Fruit fly (Drosophila melanogaster) whole organism, embryonic: ENCODE measurements around the gene CG16956.
A peak's percentile ranks its signal among the peaks of the same experiment; 100 is the strongest.

Experiments used
- Atf6 ChIP-seq: fragments of 200-800 bp; sonication (Bioruptor generic); IDR thresholded peaks from 2 replicates; pipeline ENCODE4 v1.3.6; 2022; ENCODE audit warnings: missing biosample characterization, missing genetic modification characterization
- Bteb2 ChIP-seq: fragments of 200-800 bp; sonication (Bioruptor generic); optimal IDR thresholded peaks from 2 replicates; lab custom pipeline; 2016; ENCODE audit warnings: missing biosample characterization, missing genetic modification characterization
- CG13123 ChIP-seq: fragments of 200-800 bp; sonication (Bioruptor generic); optimal IDR thresholded peaks from 2 replicates; lab custom pipeline; 2016; ENCODE audit warnings: missing biosample characterization, missing genetic modification characterization
- CG2120 ChIP-seq: fragments of 200-800 bp; sonication (Bioruptor generic); optimal IDR thresholded peaks from 3 replicates; lab custom pipeline; 2016; ENCODE audit warnings: missing biosample characterization, missing genetic modification characterization
- CG2889 ChIP-seq: fragments of 200-800 bp; sonication (Bioruptor generic); IDR thresholded peaks from 3 replicates; pipeline ENCODE4 v1.3.6; 2022; ENCODE audit warnings: missing biosample characterization, missing genetic modification characterization
- CG34376 ChIP-seq: fragments of 200-800 bp; sonication (Bioruptor generic); optimal IDR thresholded peaks from 2 replicates; lab custom pipeline; 2018; ENCODE audit warnings: missing biosample characterization, mild to moderate bottlenecking, missing genetic modification characterization
- CG34422 ChIP-seq: fragments of 200-800 bp; sonication (Bioruptor generic); IDR thresholded peaks from 3 replicates; pipeline ENCODE4 v1.3.6; 2022; ENCODE audit warnings: missing biosample characterization, missing genetic modification characterization
- CG3838 ChIP-seq: fragments of 200-800 bp; sonication (Bioruptor generic); optimal IDR thresholded peaks from 3 replicates; lab custom pipeline; 2016; ENCODE audit warnings: missing biosample characterization, missing genetic modification characterization
- CG4404 ChIP-seq: fragments of 200-800 bp; sonication (Bioruptor generic); IDR thresholded peaks from 2 replicates; pipeline ENCODE4 v1.3.6; 2022; ENCODE audit warnings: missing biosample characterization, missing genetic modification characterization
- CG6791 ChIP-seq: fragments of 200-800 bp; sonication (Bioruptor generic); IDR thresholded peaks from 3 replicates; pipeline ENCODE4 v1.3.6; 2022; ENCODE audit warnings: missing biosample characterization, missing genetic modification characterization; ENCODE audit not compliant: partially characterized antibody
- CG8290 ChIP-seq, 3 experiments: fragments of 200-800 bp; sonication (Bioruptor generic); optimal IDR thresholded peaks; 2 replicates each; lab custom pipeline; 2016 to 2019; ENCODE audit warnings: missing biosample characterization in 3 of 3, missing genetic modification characterization in 3 of 3, mild to moderate bottlenecking in 2 of 3, moderate library complexity in 1 of 3
- CG9437 ChIP-seq: fragments of 200-800 bp; sonication (Bioruptor generic); optimal IDR thresholded peaks from 2 replicates; lab custom pipeline; 2018; ENCODE audit warnings: missing biosample characterization, mild to moderate bottlenecking, missing genetic modification characterization
- CG9609 ChIP-seq: fragments of 200-800 bp; sonication (Bioruptor generic); optimal IDR thresholded peaks from 3 replicates; lab custom pipeline; 2016; ENCODE audit warnings: missing biosample characterization, missing genetic modification characterization
- CG9876 ChIP-seq: fragments of 200-800 bp; sonication (Bioruptor generic); optimal IDR thresholded peaks from 2 replicates; lab custom pipeline; 2016; ENCODE audit warnings: missing biosample characterization, missing genetic modification characterization
- Dp ChIP-seq: fragments of 200-800 bp; sonication (Bioruptor generic); optimal IDR thresholded peaks from 2 replicates; lab custom pipeline; 2018; ENCODE audit warnings: missing biosample characterization, mild to moderate bottlenecking, missing genetic modification characterization, moderate library complexity
- GATAe ChIP-seq: fragments of 200-800 bp; sonication (Bioruptor generic); conservative IDR thresholded peaks from 2 replicates; pipeline ENCODE4 v1.3.6; 2022; ENCODE audit warnings: missing biosample characterization, missing genetic modification characterization
- HLH4C ChIP-seq: fragments of 200-800 bp; sonication (Bioruptor generic); IDR thresholded peaks from 3 replicates; pipeline ENCODE4 v1.3.6; 2022; ENCODE audit warnings: missing biosample characterization, missing genetic modification characterization; ENCODE audit not compliant: partially characterized antibody
- HLH54F ChIP-seq: fragments of 200-800 bp; sonication (Bioruptor generic); optimal IDR thresholded peaks from 3 replicates; lab custom pipeline; 2016; ENCODE audit warnings: missing biosample characterization, missing genetic modification characterization
- HmgZ ChIP-seq: fragments of 200-800 bp; sonication (Bioruptor generic); optimal IDR thresholded peaks from 2 replicates; lab custom pipeline; 2018; ENCODE audit warnings: missing biosample characterization, mild to moderate bottlenecking, missing genetic modification characterization
- Hsf ChIP-seq: fragments of 200-800 bp; sonication (Bioruptor generic); optimal IDR thresholded peaks from 3 replicates; lab custom pipeline; 2016; ENCODE audit warnings: missing biosample characterization, missing genetic modification characterization
- MBD-R2 ChIP-seq: fragments of 200-800 bp; sonication (Bioruptor generic); IDR thresholded peaks from 2 replicates; pipeline ENCODE4 v1.3.6; 2022; ENCODE audit warnings: missing biosample characterization, missing genetic modification characterization
- NC2β ChIP-seq: fragments of 200-800 bp; sonication (Bioruptor generic); optimal IDR thresholded peaks from 2 replicates; lab custom pipeline; 2016; ENCODE audit warnings: missing biosample characterization, missing genetic modification characterization
- NfI ChIP-seq: fragments of 200-800 bp; sonication (Bioruptor generic); optimal IDR thresholded peaks from 3 replicates; lab custom pipeline; 2018; ENCODE audit warnings: missing biosample characterization, mild to moderate bottlenecking, missing genetic modification characterization, moderate library complexity
- Ssrp ChIP-seq: fragments of 200-800 bp; sonication (Bioruptor generic); optimal IDR thresholded peaks from 2 replicates; lab custom pipeline; 2018; ENCODE audit warnings: missing biosample characterization, mild to moderate bottlenecking, missing genetic modification characterization, moderate library complexity
- amos ChIP-seq: fragments of 200-800 bp; sonication (Bioruptor generic); IDR thresholded peaks from 2 replicates; pipeline ENCODE4 v1.3.6; 2022; ENCODE audit warnings: missing biosample characterization, missing genetic modification characterization; ENCODE audit not compliant: partially characterized antibody
- ash1 ChIP-seq: fragments of 200-800 bp; sonication (Bioruptor generic); optimal IDR thresholded peaks from 2 replicates; lab custom pipeline; 2018; ENCODE audit warnings: missing biosample characterization, mild to moderate bottlenecking, missing genetic modification characterization
- bbx ChIP-seq: fragments of 200-800 bp; sonication (Bioruptor generic); IDR thresholded peaks from 2 replicates; pipeline ENCODE4 v1.3.6; 2022; ENCODE audit warnings: missing biosample characterization, missing genetic modification characterization; ENCODE audit not compliant: partially characterized antibody
- chif ChIP-seq, 2 experiments: fragments of 200-800 bp; sonication (Bioruptor generic); optimal IDR thresholded peaks; 3 replicates each; lab custom pipeline; 2016; ENCODE audit warnings: missing biosample characterization in 2 of 2, missing genetic modification characterization in 2 of 2
- chinmo ChIP-seq: fragments of 200-800 bp; sonication (Bioruptor generic); IDR thresholded peaks from 4 replicates; pipeline ENCODE4 v1.3.6; 2022; ENCODE audit warnings: missing biosample characterization, missing genetic modification characterization; ENCODE audit not compliant: partially characterized antibody
- chn ChIP-seq: fragments of 200-800 bp; sonication (Bioruptor generic); optimal IDR thresholded peaks from 2 replicates; lab custom pipeline; 2016; ENCODE audit warnings: missing biosample characterization, missing genetic modification characterization
- dm ChIP-seq: fragments of 200-800 bp; sonication (Bioruptor generic); optimal IDR thresholded peaks from 3 replicates; lab custom pipeline; 2016; ENCODE audit warnings: missing biosample characterization, missing genetic modification characterization
- dysf ChIP-seq: fragments of 200-800 bp; sonication (Bioruptor generic); IDR thresholded peaks from 3 replicates; pipeline ENCODE4 v1.3.6; 2022; ENCODE audit warnings: missing biosample characterization, missing genetic modification characterization
- grn ChIP-seq: fragments of 200-800 bp; sonication (Bioruptor generic); optimal IDR thresholded peaks from 3 replicates; lab custom pipeline; 2017; ENCODE audit warnings: missing biosample characterization, missing genetic modification characterization
- jumu ChIP-seq: fragments of 200-800 bp; sonication (Bioruptor generic); optimal IDR thresholded peaks from 3 replicates; lab custom pipeline; 2016; ENCODE audit warnings: missing biosample characterization, missing genetic modification characterization
- lilli ChIP-seq: fragments of 200-800 bp; sonication (Bioruptor generic); optimal IDR thresholded peaks from 3 replicates; lab custom pipeline; 2016; ENCODE audit warnings: missing biosample characterization, missing genetic modification characterization
- mld ChIP-seq: fragments of 200-800 bp; sonication (Bioruptor generic); IDR thresholded peaks from 3 replicates; pipeline ENCODE4 v1.3.6; 2022; ENCODE audit warnings: missing biosample characterization, missing genetic modification characterization; ENCODE audit not compliant: partially characterized antibody
- nau ChIP-seq: fragments of 200-800 bp; sonication (Bioruptor generic); optimal IDR thresholded peaks from 3 replicates; lab custom pipeline; 2017; ENCODE audit warnings: missing biosample characterization, mild to moderate bottlenecking, missing genetic modification characterization, missing genetic modification reagents
- onecut ChIP-seq: fragments of 200-800 bp; sonication (Bioruptor generic); IDR thresholded peaks from 2 replicates; pipeline ENCODE4 v1.3.6; 2022; ENCODE audit warnings: missing biosample characterization, missing genetic modification characterization
- pho ChIP-seq: fragments of 200-800 bp; sonication (Bioruptor generic); optimal IDR thresholded peaks from 2 replicates; lab custom pipeline; 2016; ENCODE audit warnings: missing biosample characterization, missing genetic modification characterization
- phol ChIP-seq: fragments of 200-800 bp; sonication (Bioruptor generic); optimal IDR thresholded peaks from 3 replicates; lab custom pipeline; 2018; ENCODE audit warnings: missing biosample characterization, mild to moderate bottlenecking, missing genetic modification characterization, moderate library complexity
- ranshi ChIP-seq: fragments of 200-800 bp; sonication (Bioruptor generic); IDR thresholded peaks from 2 replicates; pipeline ENCODE4 v1.3.6; 2022; ENCODE audit warnings: missing biosample characterization, missing genetic modification characterization
- repo ChIP-seq: fragments of 200-800 bp; sonication (Bioruptor generic); optimal IDR thresholded peaks from 2 replicates; lab custom pipeline; 2016; ENCODE audit warnings: missing biosample characterization, missing genetic modification characterization
- shn ChIP-seq: fragments of 200-800 bp; sonication (Bioruptor generic); optimal IDR thresholded peaks from 3 replicates; lab custom pipeline; 2016; ENCODE audit warnings: missing biosample characterization, missing genetic modification characterization
- slbo ChIP-seq: fragments of 200-800 bp; sonication (Bioruptor generic); IDR thresholded peaks from 2 replicates; pipeline ENCODE4 v1.3.6; 2022; ENCODE audit warnings: missing biosample characterization, missing genetic modification characterization
- sna ChIP-seq: fragments of 200-800 bp; sonication (Bioruptor generic); IDR thresholded peaks from 2 replicates; pipeline ENCODE4 v1.3.6; 2022; ENCODE audit warnings: missing biosample characterization, missing genetic modification characterization; ENCODE audit not compliant: partially characterized antibody
- sug ChIP-seq: fragments of 200-800 bp; optimal IDR thresholded peaks from 2 replicates; lab custom pipeline; 2019; ENCODE audit warnings: missing biosample characterization, mild to moderate bottlenecking, missing genetic modification characterization, moderate library complexity

CG16956 gene

dm6 chr2L:13445249-13445846 is 31.0 kb upstream of the CG16956 start, which contains the start of gene Hacd2 (continued):
- TF ChIP-seq shn (GFP tag; lab: Kevin White, UChicago): peak; percentile 22
- peak; percentile 39 for TF ChIP-seq HLH54F (GFP tag; lab: Kevin White, UChicago)
- TF ChIP-seq CG6791 (GFP tag; lab: Robert Waterston, UW): peak; percentile 63; the same call in 2 of the 3 replicates
- peak; percentile 19 for TF ChIP-seq NfI (GFP tag; lab: Kevin White, UChicago)
- peak; percentile 47 for TF ChIP-seq CG2120 (GFP tag; lab: Kevin White, UChicago)
- no peak for TF ChIP-seq dysf (GFP tag; lab: Robert Waterston, UW)
- peak; percentile 69 for TF ChIP-seq sug (tag; lab: Kevin White, UChicago)
- TF ChIP-seq CG9437 (GFP tag; lab: Kevin White, UChicago): peak; percentile 34
- peak; percentile 96 for TF ChIP-seq onecut (GFP tag; lab: Robert Waterston, UW)
- peak; percentile 10 for TF ChIP-seq jumu (GFP tag; lab: Kevin White, UChicago)
- peak; percentile 39 for TF ChIP-seq CG9876
- TF ChIP-seq HmgZ (tag; lab: Kevin White, UChicago): peak; percentile 79
- TF ChIP-seq CG34376: no peak
- peak; percentile 52; the same call in 1 of the 4 replicates for TF ChIP-seq chinmo (GFP tag; lab: Robert Waterston, UW)
- no peak for TF ChIP-seq CG4404
- no peak for TF ChIP-seq Atf6 (GFP tag; lab: Robert Waterston, UW)
- TF ChIP-seq Ssrp: no peak
- TF ChIP-seq sna (GFP tag; lab: Robert Waterston, UW): peak; percentile 13; the same call in 1 of the 2 replicates
- TF ChIP-seq Hsf (GFP tag; lab: Kevin White, UChicago): peak; percentile 24
- no peak for TF ChIP-seq CG2889
- peak; percentile 52 for TF ChIP-seq Dp (GFP tag; lab: Kevin White, UChicago)
- no peak for TF ChIP-seq CG8290 (GFP tag; optimal IDR thresholded peaks at IDR 0.05; lab: Kevin White, UChicago)
- peak in 1 of 2 experiments; percentile 78 for TF ChIP-seq CG8290 (tag; optimal IDR thresholded peaks at IDR 0.05; lab: Kevin White, UChicago)
- peak; percentile 39 for TF ChIP-seq pho
- peak; percentile 58 for TF ChIP-seq slbo (GFP tag; lab: Robert Waterston, UW)
- peak; percentile 24 for TF ChIP-seq dm (GFP tag; lab: Kevin White, UChicago)
- TF ChIP-seq CG9609 (GFP tag; lab: Kevin White, UChicago): peak; percentile 11
- TF ChIP-seq nau (GFP tag; lab: Kevin White, UChicago): no peak
- TF ChIP-seq Bteb2 (GFP tag; lab: Kevin White, UChicago): peak; percentile 27
- TF ChIP-seq repo: no peak
- no peak for TF ChIP-seq HLH4C (GFP tag; lab: Robert Waterston, UW)
- peak; percentile 51; the same call in 1 of the 3 replicates for TF ChIP-seq CG34422 (GFP tag; lab: Robert Waterston, UW)
- peak; percentile 57 for TF ChIP-seq phol (tag; lab: Kevin White, UChicago)
- peak; percentile 30; the same call in 1 of the 2 replicates for TF ChIP-seq bbx (GFP tag; lab: Robert Waterston, UW)
- peak; percentile 41 for TF ChIP-seq GATAe (GFP tag; lab: Robert Waterston, UW)
- peak; percentile 94 for TF ChIP-seq MBD-R2 (GFP tag; lab: Robert Waterston, UW)
- TF ChIP-seq chn (GFP tag; lab: Kevin White, UChicago): peak; percentile 27
- TF ChIP-seq chif (GFP tag; optimal IDR thresholded peaks at IDR 0.05; lab: Kevin White, UChicago): peak in 1 of 2 experiments; percentile 11
- no peak for TF ChIP-seq mld
- TF ChIP-seq CG13123: peak; percentile 29
- TF ChIP-seq ash1 (GFP tag; lab: Kevin White, UChicago): no peak
- no peak for TF ChIP-seq CG3838 (GFP tag; lab: Kevin White, UChicago)
- TF ChIP-seq amos (GFP tag; lab: Robert Waterston, UW): peak; percentile 53
- TF ChIP-seq ranshi: no peak
- peak; percentile 57 for TF ChIP-seq grn
- peak; percentile 5 for TF ChIP-seq NC2β (GFP tag; lab: Kevin White, UChicago)
- peak; percentile 9 for TF ChIP-seq lilli
